Fruit fly (Drosophila melanogaster): ENCODE measurements around the gene Blos4.

The Blos4 gene

DNA sequence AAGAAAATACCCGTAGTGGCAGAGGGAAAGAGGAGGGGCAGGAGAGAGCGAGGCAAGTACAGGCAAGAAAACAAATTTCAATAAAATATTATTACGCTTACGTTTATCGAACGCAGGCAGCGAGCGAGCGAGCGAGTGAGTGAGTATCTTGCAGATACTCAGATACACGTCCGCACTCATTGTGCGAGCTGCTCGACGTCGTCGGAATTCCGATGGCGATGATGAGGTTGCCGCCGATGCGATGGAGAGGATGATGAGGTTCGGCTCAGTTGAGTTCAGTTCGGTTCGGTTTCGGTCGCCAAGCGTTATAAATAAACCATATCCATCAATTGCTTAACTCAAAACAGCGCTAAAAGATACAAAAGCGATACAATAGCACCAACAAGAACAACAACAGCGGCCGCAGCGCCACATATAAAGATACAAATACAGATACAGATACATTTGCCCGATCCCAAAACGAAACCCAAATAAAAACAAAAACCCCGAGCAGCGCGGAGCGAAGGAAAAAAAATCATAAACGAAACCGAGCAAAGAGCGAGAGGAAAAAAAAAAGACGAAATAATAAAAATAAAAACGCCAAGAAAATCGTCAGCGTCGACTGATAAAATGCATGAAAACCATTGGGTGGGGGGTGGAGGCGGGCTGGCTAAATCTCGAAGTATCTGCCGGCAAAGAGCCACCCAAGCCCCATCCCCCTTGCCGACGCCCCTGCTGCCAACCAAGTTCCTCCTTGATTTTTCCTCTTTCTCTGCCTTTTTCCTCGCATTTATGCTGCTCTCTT lies 26.3 kb upstream of the Blos4 start:
- TF ChIP-seq gl (tag; optimal IDR thresholded peaks at IDR 0.05) (peak; percentile 97), Snoo (tag; optimal IDR thresholded peaks at IDR 0.05) (peak; percentile 92), CG4496 (GFP tag; IDR thresholded peaks at IDR 0.05) (peak; percentile 96), CG8301 (tag; optimal IDR thresholded peaks at IDR 0.05) (peak; percentile 84), CG34367 (tag; optimal IDR thresholded peaks at IDR 0.05) (peak; percentile 88), Ets98B (GFP tag; IDR thresholded peaks at IDR 0.05) (peak; percentile 96), CG17806 (tag; optimal IDR thresholded peaks at IDR 0.05) (peak; percentile 85), CG32121 (GFP tag; IDR thresholded peaks at IDR 0.05) (peak; percentile 86), D1 (tag; optimal IDR thresholded peaks at IDR 0.05) (peak; percentile 53), Pif1A (GFP tag; optimal IDR thresholded peaks at IDR 0.05) (peak; percentile 97), Pif1B (GFP tag; optimal IDR thresholded peaks at IDR 0.05) (peak; percentile 97), EcR (GFP tag; optimal IDR thresholded peaks at IDR 0.05) (peak; percentile 67), CG13204 (GFP tag; optimal IDR thresholded peaks at IDR 0.05) (peak; percentile 96), CG14655 (GFP tag; optimal IDR thresholded peaks at IDR 0.05) (peak; percentile 95), CG8159 (tag; optimal IDR thresholded peaks at IDR 0.05) (peak; percentile 93), CG12605 (GFP tag; IDR thresholded peaks at IDR 0.05) (peak; percentile 98), CG10348 (GFP tag; IDR thresholded peaks at IDR 0.05) (peak; percentile 36; the same call in 1 of the 2 replicates), fd96Ca (GFP tag; IDR thresholded peaks at IDR 0.05) (peak; percentile 94), CG15710 (tag; optimal IDR thresholded peaks at IDR 0.05) (peak; percentile 93), rn (GFP tag; IDR thresholded peaks at IDR 0.05) (peak; percentile 88), CG9948 (tag; optimal IDR thresholded peaks at IDR 0.05) (peak; percentile 87)

DNA sequence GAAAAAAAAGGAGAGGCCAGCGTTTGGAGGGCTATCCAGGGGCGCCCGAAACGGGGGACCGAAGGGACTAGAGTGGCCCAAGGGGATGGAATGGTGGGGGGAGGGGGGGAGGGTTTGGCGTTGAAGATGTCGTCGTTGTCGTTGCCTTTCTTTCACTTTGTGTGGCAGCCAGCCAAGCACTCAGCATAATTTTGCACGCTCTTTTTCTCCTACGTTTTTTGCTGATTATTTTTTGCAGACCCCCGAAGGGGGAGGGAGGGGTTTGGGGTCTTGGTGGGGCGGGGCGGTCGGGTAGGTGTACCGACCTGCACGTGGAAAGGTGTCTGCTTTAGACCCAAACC lies 25.8 kb upstream of the Blos4 start:
- TF ChIP-seq Ets98B (GFP tag; IDR thresholded peaks at IDR 0.05) = no peak
- peak; percentile 27 for TF ChIP-seq CG8159 (tag; optimal IDR thresholded peaks at IDR 0.05)
- no peak for TF ChIP-seq CG34367 (tag; optimal IDR thresholded peaks at IDR 0.05)
- no peak for TF ChIP-seq CG9948 (tag; optimal IDR thresholded peaks at IDR 0.05)
- TF ChIP-seq CG14655 (GFP tag; optimal IDR thresholded peaks at IDR 0.05) = peak; percentile 44
- no peak for TF ChIP-seq Pif1A (GFP tag; optimal IDR thresholded peaks at IDR 0.05)

- TF ChIP-seq CG4496 (GFP tag; IDR thresholded peaks at IDR 0.05) = no peak
- peak; percentile 50 for TF ChIP-seq CG9948 (tag; optimal IDR thresholded peaks at IDR 0.05)
- peak; percentile 16 for TF ChIP-seq CG17806 (tag; optimal IDR thresholded peaks at IDR 0.05)
- TF ChIP-seq Ets98B (GFP tag; IDR thresholded peaks at IDR 0.05) = no peak
- TF ChIP-seq CG14655 (GFP tag; optimal IDR thresholded peaks at IDR 0.05) = peak; percentile 42
- TF ChIP-seq CG8159 (tag; optimal IDR thresholded peaks at IDR 0.05) = peak; percentile 28
Observed at dm6 chr3L:10853618-10854017, 25.3 kb upstream of the Blos4 start.

- TF ChIP-seq CG8159 (tag; optimal IDR thresholded peaks at IDR 0.05) (no peak), CG8301 (tag; optimal IDR thresholded peaks at IDR 0.05) (no peak), CG13204 (GFP tag; optimal IDR thresholded peaks at IDR 0.05) (peak; percentile 60), CG32121 (GFP tag; IDR thresholded peaks at IDR 0.05) (peak; percentile 52; the same call in 1 of the 2 replicates), gl (tag; optimal IDR thresholded peaks at IDR 0.05) (no peak), CG17806 (tag; optimal IDR thresholded peaks at IDR 0.05) (no peak), CG12605 (GFP tag; IDR thresholded peaks at IDR 0.05) (peak; percentile 50), Pif1A (GFP tag; optimal IDR thresholded peaks at IDR 0.05) (no peak), CG34367 (tag; optimal IDR thresholded peaks at IDR 0.05) (no peak), fd96Ca (GFP tag; IDR thresholded peaks at IDR 0.05) (peak; percentile 71), CG4496 (GFP tag; IDR thresholded peaks at IDR 0.05) (peak; percentile 55; the same call in 2 of the 3 replicates), Snoo (tag; optimal IDR thresholded peaks at IDR 0.05) (no peak), D1 (tag; optimal IDR thresholded peaks at IDR 0.05) (no peak), rn (GFP tag; IDR thresholded peaks at IDR 0.05) (peak; percentile 42; the same call in 1 of the 2 replicates), CG15710 (tag; optimal IDR thresholded peaks at IDR 0.05) (no peak), CG14655 (GFP tag; optimal IDR thresholded peaks at IDR 0.05) (no peak), EcR (GFP tag; optimal IDR thresholded peaks at IDR 0.05) (no peak), Ets98B (GFP tag; IDR thresholded peaks at IDR 0.05) (peak; percentile 37), Pif1B (GFP tag; optimal IDR thresholded peaks at IDR 0.05) (no peak), CG9948 (tag; optimal IDR thresholded peaks at IDR 0.05) (no peak), CG10348 (GFP tag; IDR thresholded peaks at IDR 0.05) (no peak)
Observed at dm6 chr3L:10854026-10854425, 24.9 kb upstream of the Blos4 start.

- TF ChIP-seq CG13204 (GFP tag; optimal IDR thresholded peaks at IDR 0.05) (no peak), CG34367 (tag; optimal IDR thresholded peaks at IDR 0.05) (peak; percentile 80), D1 (tag; optimal IDR thresholded peaks at IDR 0.05) (peak; percentile 77), CG32121 (GFP tag; IDR thresholded peaks at IDR 0.05) (no peak; the same call in 1 of the 2 replicates), gl (tag; optimal IDR thresholded peaks at IDR 0.05) (peak; percentile 68), CG15710 (tag; optimal IDR thresholded peaks at IDR 0.05) (peak; percentile 85), CG14655 (GFP tag; optimal IDR thresholded peaks at IDR 0.05) (peak; percentile 94), CG8159 (tag; optimal IDR thresholded peaks at IDR 0.05) (peak; percentile 93), EcR (GFP tag; optimal IDR thresholded peaks at IDR 0.05) (no peak), Snoo (tag; optimal IDR thresholded peaks at IDR 0.05) (peak; percentile 92), Ets98B (GFP tag; IDR thresholded peaks at IDR 0.05) (peak; percentile 26; the same call in 1 of the 2 replicates), fd96Ca (GFP tag; IDR thresholded peaks at IDR 0.05) (peak; percentile 23; the same call in 2 of the 3 replicates), CG10348 (GFP tag; IDR thresholded peaks at IDR 0.05) (no peak), rn (GFP tag; IDR thresholded peaks at IDR 0.05) (0 out of 2 replicates have a peak, but pooled peaks have one; percentile 55), CG9948 (tag; optimal IDR thresholded peaks at IDR 0.05) (peak; percentile 93), Pif1B (GFP tag; optimal IDR thresholded peaks at IDR 0.05) (peak; percentile 74), Pif1A (GFP tag; optimal IDR thresholded peaks at IDR 0.05) (peak; percentile 87), CG4496 (GFP tag; IDR thresholded peaks at IDR 0.05) (no peak; the same call in 2 of the 3 replicates), CG12605 (GFP tag; IDR thresholded peaks at IDR 0.05) (0 out of 2 replicates have a peak, but pooled peaks have one; percentile 19), CG17806 (tag; optimal IDR thresholded peaks at IDR 0.05) (peak; percentile 76), CG8301 (tag; optimal IDR thresholded peaks at IDR 0.05) (peak; percentile 87)
Observed at dm6 chr3L:10854801-10855418, 24.0 kb upstream of the Blos4 start.

Data from whole organism, pupa.